Fruit fly (Drosophila melanogaster): ENCODE data around the gene nkd.

Gene nkd

dm6 chr3L:19072177-19072603 lies 26.9 kb upstream of the nkd start (continued):
- 0 out of 3 replicates have a peak, but pooled peaks have one; percentile 17 for TF ChIP-seq CG17361 (GFP tag; IDR thresholded peaks at IDR 0.05)
- TF ChIP-seq Ada2b (GFP tag; IDR thresholded peaks at IDR 0.05), result no peak
- TF ChIP-seq CG9437 (GFP tag; optimal IDR thresholded peaks at IDR 0.05), result no peak
- no peak for TF ChIP-seq jing (GFP tag; optimal IDR thresholded peaks at IDR 0.05)
- TF ChIP-seq Dip2 (GFP tag; IDR thresholded peaks at IDR 0.05), result no peak
- TF ChIP-seq Med (GFP tag), result peak; percentile 65
- peak; percentile 69 for TF ChIP-seq CG12769 (tag; optimal IDR thresholded peaks at IDR 0.05)
- TF ChIP-seq repo (GFP tag; optimal IDR thresholded peaks at IDR 0.05), result no peak
- peak; percentile 93 for TF ChIP-seq nom (GFP tag; optimal IDR thresholded peaks at IDR 0.05)
- TF ChIP-seq schlank (tag; optimal IDR thresholded peaks at IDR 0.05), result peak; percentile 31
- no peak for TF ChIP-seq zen2 (GFP tag; IDR thresholded peaks at IDR 0.05; ENCODE audit: partially characterized antibody)
- TF ChIP-seq CG7963 (GFP tag; IDR thresholded peaks at IDR 0.05; ENCODE audit: partially characterized antibody), result no peak
- no peak for TF ChIP-seq Hsf (GFP tag; optimal IDR thresholded peaks at IDR 0.05)
- TF ChIP-seq MBD-R2 (GFP tag; IDR thresholded peaks at IDR 0.05), result 0 out of 2 replicates have a peak, but pooled peaks have one; percentile 6
- TF ChIP-seq CG15696 (tag; optimal IDR thresholded peaks at IDR 0.05), result no peak
- TF ChIP-seq dmrt99B (tag; optimal IDR thresholded peaks at IDR 0.05), result peak; percentile 10
- no peak for TF ChIP-seq hbn (GFP tag; IDR thresholded peaks at IDR 0.05; ENCODE audit: partially characterized antibody)
- no peak for TF ChIP-seq CG18764 (GFP tag; optimal IDR thresholded peaks at IDR 0.05)
- no peak for TF ChIP-seq CG8388 (GFP tag; optimal IDR thresholded peaks at IDR 0.05)
- no peak for TF ChIP-seq CG11723 (GFP tag; optimal IDR thresholded peaks at IDR 0.05)
- peak; percentile 72; the same call in 1 of the 3 replicates for TF ChIP-seq sr (GFP tag; IDR thresholded peaks at IDR 0.05)
- TF ChIP-seq hb (GFP tag; IDR thresholded peaks at IDR 0.05; ENCODE audit: partially characterized antibody), result no peak
- TF ChIP-seq crp (GFP tag; optimal IDR thresholded peaks at IDR 0.05), result no peak
- TF ChIP-seq tna (GFP tag; IDR thresholded peaks at IDR 0.05; ENCODE audit: partially characterized antibody), result no peak
- TF ChIP-seq CG18619 (GFP tag; optimal IDR thresholded peaks at IDR 0.05), result peak; percentile 0
- TF ChIP-seq HLH4C (GFP tag; IDR thresholded peaks at IDR 0.05; ENCODE audit: partially characterized antibody), result no peak
- peak; percentile 43 for TF ChIP-seq CG6813 (GFP tag; optimal IDR thresholded peaks at IDR 0.05)
- TF ChIP-seq exex (tag; optimal IDR thresholded peaks at IDR 0.05), result peak; percentile 58
- TF ChIP-seq Ravus (GFP tag; IDR thresholded peaks at IDR 0.05), result no peak
- no peak for TF ChIP-seq CG11085 (GFP tag; IDR thresholded peaks at IDR 0.05)
- peak; percentile 55 for TF ChIP-seq cg (GFP tag; optimal IDR thresholded peaks at IDR 0.05)
- TF ChIP-seq Hand (GFP tag; optimal IDR thresholded peaks at IDR 0.05), result peak; percentile 8
- TF ChIP-seq dm (GFP tag; optimal IDR thresholded peaks at IDR 0.05), result no peak
- TF ChIP-seq BEAF-32 (GFP tag; optimal IDR thresholded peaks at IDR 0.05), result no peak
- 0 out of 4 replicates have a peak, but pooled peaks have one; percentile 60 for TF ChIP-seq chinmo (GFP tag; IDR thresholded peaks at IDR 0.05; ENCODE audit: partially characterized antibody)
- TF ChIP-seq Awh (GFP tag; IDR thresholded peaks at IDR 0.05), result 0 out of 2 replicates have a peak, but pooled peaks have one; percentile 42
- peak in 1 of 2 experiments; percentile 74 for TF ChIP-seq bsh (GFP tag; optimal IDR thresholded peaks at IDR 0.05)
- TF ChIP-seq Vsx1 (GFP tag; optimal IDR thresholded peaks at IDR 0.05), result no peak
- TF ChIP-seq CG7786 (GFP tag; optimal IDR thresholded peaks at IDR 0.05), result no peak
- no peak for TF ChIP-seq Bdp1 (GFP tag; optimal IDR thresholded peaks at IDR 0.05)
- TF ChIP-seq btn (GFP tag; optimal IDR thresholded peaks at IDR 0.05), result no peak
- TF ChIP-seq pros (GFP tag; optimal IDR thresholded peaks at IDR 0.05), result peak; percentile 43
- TF ChIP-seq CG32767 (GFP tag; IDR thresholded peaks at IDR 0.05), result no peak
- no peak for TF ChIP-seq Fer2 (tag; optimal IDR thresholded peaks at IDR 0.05)
- peak; percentile 49 for TF ChIP-seq HmgZ (tag; optimal IDR thresholded peaks at IDR 0.05)
- TF ChIP-seq CG1024 (GFP tag; IDR thresholded peaks at IDR 0.05), result no peak
- no peak for TF ChIP-seq Bteb2 (GFP tag; optimal IDR thresholded peaks at IDR 0.05)
- TF ChIP-seq crol (GFP tag; IDR thresholded peaks at IDR 0.05), result peak; percentile 90
- no peak for TF ChIP-seq CG1233 (GFP tag; optimal IDR thresholded peaks at IDR 0.05)
